Worm (Caenorhabditis elegans): ENCODE data around the gene C46E10.1.

C46E10.1 gene

ce11 chrII:3747405-3747804 is 23.4 kb downstream of the C46E10.1 start, which contains the start of gene fbxb-92:
Gene fbxb-92 (minus strand): TSS chrII:3747505.
- TF ChIP-seq egl-27 (tag; optimal IDR thresholded peaks at IDR 0.05), result no peak
- no peak for TF ChIP-seq lsy-2 (tag; optimal IDR thresholded peaks at IDR 0.05)
- no peak for TF ChIP-seq pax-3 (tag; optimal IDR thresholded peaks at IDR 0.05)
- TF ChIP-seq dpl-1 (GFP tag; optimal IDR thresholded peaks at IDR 0.05), result no peak
- no peak for TF ChIP-seq ceh-88 (GFP tag; IDR thresholded peaks at IDR 0.05)

- TF ChIP-seq sox-4 (tag; optimal IDR thresholded peaks at IDR 0.05) (no peak), xbp-1 (tag; optimal IDR thresholded peaks at IDR 0.05) (no peak), unc-130 (tag; optimal IDR thresholded peaks at IDR 0.05) (no peak), mef-2 (tag; optimal IDR thresholded peaks at IDR 0.05) (no peak), egl-13 (tag; optimal IDR thresholded peaks at IDR 0.05) (no peak), C04F5.9 (tag; optimal IDR thresholded peaks at IDR 0.05) (no peak), tbx-2 (tag; optimal IDR thresholded peaks at IDR 0.05) (no peak), unc-62 (GFP tag; optimal IDR thresholded peaks at IDR 0.05) (no peak)
Observed at ce11 chrII:3748719-3749118, 24.7 kb downstream of the C46E10.1 start, which contains the start of gene fbxb-90. Gene fbxb-90 (minus strand): TSS chrII:3748819.

- TF ChIP-seq nhr-20 (tag; optimal IDR thresholded peaks at IDR 0.05) (no peak), lin-14 (GFP tag; optimal IDR thresholded peaks at IDR 0.05) (no peak), ceh-82 (tag; optimal IDR thresholded peaks at IDR 0.05) (no peak), ceh-90 (tag; optimal IDR thresholded peaks at IDR 0.05) (no peak), lin-35 (GFP tag; optimal IDR thresholded peaks at IDR 0.05) (no peak), blmp-1 (tag; optimal IDR thresholded peaks at IDR 0.05) (no peak), vab-15 (tag; optimal IDR thresholded peaks at IDR 0.05) (no peak), nhr-47 (tag; optimal IDR thresholded peaks at IDR 0.05) (no peak), aly-2 (tag; optimal IDR thresholded peaks at IDR 0.05) (no peak), nhr-237 (tag; optimal IDR thresholded peaks at IDR 0.05) (no peak), fkh-8 (tag; optimal IDR thresholded peaks at IDR 0.05) (no peak), irx-1 (tag; optimal IDR thresholded peaks at IDR 0.05) (no peak), ces-1 (GFP tag; optimal IDR thresholded peaks at IDR 0.05) (no peak), nhr-76 (tag; optimal IDR thresholded peaks at IDR 0.05) (no peak), lir-3 (tag; optimal IDR thresholded peaks at IDR 0.05; ENCODE audit: poor library complexity) (no peak), xbp-1 (tag; optimal IDR thresholded peaks at IDR 0.05) (no peak), swsn-7 (tag; optimal IDR thresholded peaks at IDR 0.05) (no peak), elt-2 (tag; optimal IDR thresholded peaks at IDR 0.05) (no peak), ceh-88 (GFP tag; IDR thresholded peaks at IDR 0.05) (no peak)
Observed at ce11 chrII:3750685-3751084, 26.7 kb downstream of the C46E10.1 start, which contains the start of gene fbxb-91. Gene fbxb-91 (minus strand): TSS chrII:3750785.

- no peak for TF ChIP-seq lin-13 (GFP tag; optimal IDR thresholded peaks at IDR 0.05)
- no peak for TF ChIP-seq vab-15 (tag; optimal IDR thresholded peaks at IDR 0.05)
- TF ChIP-seq unc-98 (GFP tag; IDR thresholded peaks at IDR 0.05), result no peak
- no peak for TF ChIP-seq C34B4.2 (tag; optimal IDR thresholded peaks at IDR 0.05)
- TF ChIP-seq fos-1 (tag; optimal IDR thresholded peaks at IDR 0.05), result no peak
- no peak for TF ChIP-seq mef-2 (tag; optimal IDR thresholded peaks at IDR 0.05)
- no peak for TF ChIP-seq aly-2 (tag; optimal IDR thresholded peaks at IDR 0.05)
Observed at ce11 chrII:3752184-3752583, 28.2 kb downstream of the C46E10.1 start, which contains the start of gene sdz-11. Gene sdz-11 (minus strand): TSS chrII:3752284.

ce11 chrII:3753598-3753997 is 29.6 kb downstream of the C46E10.1 start, which contains the start of gene rcd-1:
Gene rcd-1 (plus strand): TSS chrII:3753898.
- TF ChIP-seq mdl-1 (tag; optimal IDR thresholded peaks at IDR 0.05), result no peak
- no peak for TF ChIP-seq irx-1 (tag; optimal IDR thresholded peaks at IDR 0.05)
- no peak for TF ChIP-seq hlh-4 (tag; optimal IDR thresholded peaks at IDR 0.05)
- no peak for TF ChIP-seq rnt-1 (tag; optimal IDR thresholded peaks at IDR 0.05)
- no peak for TF ChIP-seq fkh-8 (tag; optimal IDR thresholded peaks at IDR 0.05)
- TF ChIP-seq isw-1 (GFP tag; IDR thresholded peaks at IDR 0.05), result no peak
- TF ChIP-seq unc-62 (GFP tag; optimal IDR thresholded peaks at IDR 0.05), result no peak
- TF ChIP-seq nhr-71 (tag; optimal IDR thresholded peaks at IDR 0.05), result no peak
- no peak for TF ChIP-seq nhr-28 (tag; optimal IDR thresholded peaks at IDR 0.05)
- TF ChIP-seq C16A3.4 (tag; optimal IDR thresholded peaks at IDR 0.05), result no peak
- TF ChIP-seq swsn-7 (tag; optimal IDR thresholded peaks at IDR 0.05), result no peak
- no peak for TF ChIP-seq pqm-1 (tag; optimal IDR thresholded peaks at IDR 0.05)
- TF ChIP-seq sptf-1 (tag; optimal IDR thresholded peaks at IDR 0.05), result no peak

Measured in whole organism, L1 larva.